Worm (Caenorhabditis elegans) whole organism, midembryonic: ENCODE measurements around the gene F53F1.3.

Experiments used
- T22C8.4 ChIP-seq: fragments of 200-800 bp; sonication (Bioruptor generic); IDR thresholded peaks from 2 replicates; pipeline ENCODE4 v1.3.6; 2022; ENCODE audit warnings: missing genetic modification characterization, missing compliant biosample characterization
- cog-1 ChIP-seq: sonication (generic microtip); optimal IDR thresholded peaks from 2 replicates; lab custom pipeline; 2016; ENCODE audit warnings: missing genetic modification characterization, missing compliant biosample characterization
- flt-1 ChIP-seq: fragments of 200-800 bp; sonication (Bioruptor generic); IDR thresholded peaks from 2 replicates; pipeline ENCODE4 v1.3.6; 2022; ENCODE audit warnings: missing genetic modification characterization, missing compliant biosample characterization
- ref-1 ChIP-seq: fragments of 200-800 bp; sonication (Bioruptor generic); conservative IDR thresholded peaks from 2 replicates; pipeline ENCODE4 v1.3.6; 2022; ENCODE audit warnings: missing genetic modification reagents, missing genetic modification characterization, missing compliant biosample characterization
- tab-1 ChIP-seq: fragments of 200-800 bp; sonication (Bioruptor generic); IDR thresholded peaks from 2 replicates; pipeline ENCODE4 v1.3.6; 2022; ENCODE audit warnings: missing genetic modification characterization, missing compliant biosample characterization

DNA sequence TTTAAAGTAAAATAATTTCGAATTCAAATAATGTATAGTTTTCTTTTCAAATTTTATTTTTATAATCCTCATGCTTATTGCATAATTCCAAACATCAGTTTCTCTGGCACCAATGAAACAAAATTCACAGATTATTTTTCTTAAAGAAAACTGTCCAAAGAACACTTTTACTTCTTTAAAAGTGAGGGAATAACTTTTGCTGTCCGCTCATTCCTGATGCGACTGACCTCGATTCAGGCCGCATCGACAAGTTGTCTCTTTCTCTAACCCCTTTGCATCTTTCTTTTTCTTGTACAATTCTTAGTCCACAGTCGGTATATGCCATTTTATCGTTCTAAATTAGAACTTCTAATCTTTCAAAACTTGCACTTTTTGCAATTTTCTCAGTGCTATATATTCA, 1.5 kb upstream of the F53F1.3 start, which contains the start of gene F53F1.2:
- TF ChIP-seq flt-1 (GFP tag; lab: Robert Waterston, UW) (no peak), tab-1 (GFP tag; lab: Robert Waterston, UW) (no peak), ref-1 (GFP tag; lab: Robert Waterston, UW) (no peak), T22C8.4 (GFP tag; lab: Robert Waterston, UW) (no peak), cog-1 (no peak)
